Fruit fly (Drosophila melanogaster): Measurements from ENCODE around the gene CG4022.
A peak's percentile ranks its signal among the peaks of the same experiment; 100 is the strongest.

The CG4022 gene

dm6 chr3L:9435315-9435714 is 24.7 kb upstream of the CG4022 start, which contains the start of gene CG42526 (continued):
- TF ChIP-seq CG4854 (GFP tag; optimal IDR thresholded peaks at IDR 0.05) (peak; percentile 34), CG7271 (tag; optimal IDR thresholded peaks at IDR 0.05) (no peak), HmgZ (tag; optimal IDR thresholded peaks at IDR 0.05) (peak; percentile 41), CG17186 (GFP tag; optimal IDR thresholded peaks at IDR 0.05) (peak; percentile 96), Hr51 (GFP tag; optimal IDR thresholded peaks at IDR 0.05) (peak; percentile 28 to 50), H2.0 (GFP tag; IDR thresholded peaks at IDR 0.05) (peak; percentile 66), Mes4 (GFP tag; optimal IDR thresholded peaks at IDR 0.05) (peak; percentile 27), sd (tag; optimal IDR thresholded peaks at IDR 0.05) (peak; percentile 36), CG9797 (GFP tag; optimal IDR thresholded peaks at IDR 0.05) (peak; percentile 18), slbo (GFP tag; IDR thresholded peaks at IDR 0.05) (peak; percentile 76), CG12071 (GFP tag; optimal IDR thresholded peaks at IDR 0.05) (no peak), CG7745 (tag; optimal IDR thresholded peaks at IDR 0.05) (no peak), so (GFP tag; IDR thresholded peaks at IDR 0.05) (0 out of 3 replicates have a peak, but pooled peaks have one; percentile 22), CG11695 (GFP tag; IDR thresholded peaks at IDR 0.05) (no peak), CG33213 (GFP tag; optimal IDR thresholded peaks at IDR 0.05) (peak; percentile 12), al (GFP tag; IDR thresholded peaks at IDR 0.05) (no peak), her (GFP tag; optimal IDR thresholded peaks at IDR 0.05) (peak; percentile 45), CG1647 (GFP tag; optimal IDR thresholded peaks at IDR 0.05) (peak; percentile 7), CG17385 (GFP tag; optimal IDR thresholded peaks at IDR 0.05) (peak; percentile 49), vvl (GFP tag; IDR thresholded peaks at IDR 0.05) (peak; percentile 51), crp (GFP tag; optimal IDR thresholded peaks at IDR 0.05) (peak; percentile 56 to 90), corto (GFP tag; optimal IDR thresholded peaks at IDR 0.05) (no peak), hbn (GFP tag; IDR thresholded peaks at IDR 0.05; ENCODE audit: partially characterized antibody) (peak; percentile 45; the same call in 1 of the 2 replicates), CG13775 (GFP tag; optimal IDR thresholded peaks at IDR 0.05) (peak; percentile 1), hb (GFP tag; IDR thresholded peaks at IDR 0.05; ENCODE audit: partially characterized antibody) (0 out of 3 replicates have a peak, but pooled peaks have one; percentile 31), CG15269 (tag; optimal IDR thresholded peaks at IDR 0.05) (peak; percentile 48), MTF-1 (GFP tag; optimal IDR thresholded peaks at IDR 0.05; ENCODE audit: borderline replicate concordance) (no peak), z (GFP tag; IDR thresholded peaks at IDR 0.05) (no peak), Nf-YC (tag; optimal IDR thresholded peaks at IDR 0.05) (no peak), stwl (tag; optimal IDR thresholded peaks at IDR 0.05) (peak; percentile 75), ken (GFP tag; IDR thresholded peaks at IDR 0.05) (peak; percentile 54; the same call in 2 of the 3 replicates), zen2 (GFP tag; IDR thresholded peaks at IDR 0.05; ENCODE audit: partially characterized antibody) (no peak; the same call in 2 of the 3 replicates), sob (GFP tag; IDR thresholded peaks at IDR 0.05) (peak; percentile 59), stc (GFP tag; IDR thresholded peaks at IDR 0.05) (no peak), seq (GFP tag; IDR thresholded peaks at IDR 0.05) (0 out of 2 replicates have a peak, but pooled peaks have one; percentile 12), bab2 (GFP tag; optimal IDR thresholded peaks at IDR 0.05) (peak; percentile 56), CG1602 (GFP tag; optimal IDR thresholded peaks at IDR 0.05) (peak; percentile 16), shn (GFP tag; optimal IDR thresholded peaks at IDR 0.05) (peak; percentile 2), phol (tag; optimal IDR thresholded peaks at IDR 0.05) (no peak), CG2889 (GFP tag; IDR thresholded peaks at IDR 0.05) (0 out of 3 replicates have a peak, but pooled peaks have one; percentile 16), Atf6 (GFP tag; IDR thresholded peaks at IDR 0.05) (peak; percentile 63; the same call in 1 of the 2 replicates), Mad (GFP tag; optimal IDR thresholded peaks at IDR 0.05) (peak; percentile 17), Med (GFP tag) (peak; percentile 96), TFAM (GFP tag; optimal IDR thresholded peaks at IDR 0.05) (no peak), mld (GFP tag; IDR thresholded peaks at IDR 0.05; ENCODE audit: partially characterized antibody) (no peak), az2 (GFP tag; optimal IDR thresholded peaks at IDR 0.05) (peak; percentile 34), Max (GFP tag; optimal IDR thresholded peaks at IDR 0.05) (peak; percentile 26), Rfx (GFP tag; IDR thresholded peaks at IDR 0.05) (peak; percentile 70), emc (GFP tag; optimal IDR thresholded peaks at IDR 0.05) (no peak), Adf1 (GFP tag; IDR thresholded peaks at IDR 0.05) (0 out of 2 replicates have a peak, but pooled peaks have one; percentile 17)

Measured in whole organism, embryonic.